Fruit fly (Drosophila melanogaster) whole organism, embryonic: ENCODE results near the gene CCAP.

Experiments
- Bdp1 ChIP-seq: fragments of 200-800 bp; sonication (Bioruptor generic); optimal IDR thresholded peaks from 3 replicates; lab custom pipeline; 2016; ENCODE audit warnings: missing biosample characterization, missing genetic modification characterization
- Blimp-1 ChIP-seq: fragments of 200-800 bp; sonication (Bioruptor generic); optimal IDR thresholded peaks from 3 replicates; lab custom pipeline; 2018; ENCODE audit warnings: missing biosample characterization, missing genetic modification characterization, mild to moderate bottlenecking, moderate library complexity, missing genetic modification reagents
- C15 ChIP-seq: fragments of 200-800 bp; sonication (Bioruptor generic); IDR thresholded peaks from 3 replicates; pipeline ENCODE4 v1.3.6; 2022; ENCODE audit warnings: missing biosample characterization, missing genetic modification characterization
- CG10366 ChIP-seq: fragments of 200-800 bp; sonication (Bioruptor generic); IDR thresholded peaks from 2 replicates; pipeline ENCODE4 v1.3.6; 2022; ENCODE audit warnings: missing biosample characterization, missing genetic modification characterization
- CG10959 ChIP-seq: fragments of 200-800 bp; sonication (Bioruptor generic); IDR thresholded peaks from 2 replicates; pipeline ENCODE4 v1.3.6; 2022; ENCODE audit warnings: missing biosample characterization, missing genetic modification characterization
- CG11723 ChIP-seq: fragments of 200-800 bp; sonication (Bioruptor generic); optimal IDR thresholded peaks from 2 replicates; lab custom pipeline; 2017; ENCODE audit warnings: missing biosample characterization, mild to moderate bottlenecking, missing genetic modification characterization
- CG12071 ChIP-seq: fragments of 200-800 bp; sonication (Bioruptor generic); optimal IDR thresholded peaks from 3 replicates; lab custom pipeline; 2018; ENCODE audit warnings: missing biosample characterization, mild to moderate bottlenecking, missing genetic modification characterization
- CG14014 ChIP-seq: fragments of 200-800 bp; sonication (Bioruptor generic); IDR thresholded peaks from 2 replicates; pipeline ENCODE4 v1.3.6; 2022; ENCODE audit warnings: missing biosample characterization, missing genetic modification characterization
- CG15696 ChIP-seq: fragments of 200-800 bp; sonication (Bioruptor generic); optimal IDR thresholded peaks from 2 replicates; lab custom pipeline; 2019; ENCODE audit warnings: missing biosample characterization, mild to moderate bottlenecking, missing genetic modification characterization, moderate library complexity
- CG17385 ChIP-seq: fragments of 200-800 bp; sonication (Bioruptor generic); optimal IDR thresholded peaks from 3 replicates; lab custom pipeline; 2018; ENCODE audit warnings: missing biosample characterization, mild to moderate bottlenecking, missing genetic modification characterization
- CG18764 ChIP-seq: fragments of 200-800 bp; sonication (Bioruptor generic); optimal IDR thresholded peaks from 3 replicates; lab custom pipeline; 2016; ENCODE audit warnings: missing biosample characterization, missing genetic modification characterization
- CG30403 ChIP-seq: fragments of 200-800 bp; sonication (Bioruptor generic); optimal IDR thresholded peaks from 3 replicates; lab custom pipeline; 2016; ENCODE audit warnings: missing biosample characterization, missing genetic modification characterization
- CG3163 ChIP-seq: fragments of 200-800 bp; sonication (Bioruptor generic); optimal IDR thresholded peaks from 3 replicates; lab custom pipeline; 2016; ENCODE audit warnings: missing biosample characterization, missing genetic modification characterization
- CG32767 ChIP-seq: fragments of 200-800 bp; sonication (Bioruptor generic); IDR thresholded peaks from 2 replicates; pipeline ENCODE4 v1.3.6; 2022; ENCODE audit warnings: missing biosample characterization, missing genetic modification characterization
- CG5953 ChIP-seq: fragments of 200-800 bp; sonication (Bioruptor generic); IDR thresholded peaks from 2 replicates; pipeline ENCODE4 v1.3.6; 2022; ENCODE audit warnings: missing biosample characterization, missing genetic modification characterization
- CG8290 ChIP-seq, 3 experiments: fragments of 200-800 bp; sonication (Bioruptor generic); optimal IDR thresholded peaks; 2 replicates each; lab custom pipeline; 2016 to 2019; ENCODE audit warnings: missing biosample characterization in 3 of 3, missing genetic modification characterization in 3 of 3, mild to moderate bottlenecking in 2 of 3, moderate library complexity in 1 of 3
- CG8924 ChIP-seq: fragments of 200-800 bp; optimal IDR thresholded peaks from 3 replicates; lab custom pipeline; 2019; ENCODE audit warnings: missing biosample characterization, mild to moderate bottlenecking, missing genetic modification characterization, moderate library complexity
- CG9437 ChIP-seq: fragments of 200-800 bp; sonication (Bioruptor generic); optimal IDR thresholded peaks from 2 replicates; lab custom pipeline; 2018; ENCODE audit warnings: missing biosample characterization, mild to moderate bottlenecking, missing genetic modification characterization
- CG9817 ChIP-seq: fragments of 200-800 bp; sonication (Bioruptor generic); optimal IDR thresholded peaks from 2 replicates; lab custom pipeline; 2018; ENCODE audit warnings: missing biosample characterization, mild to moderate bottlenecking, missing genetic modification characterization, moderate library complexity
- CkIIα-i1 ChIP-seq: fragments of 200-800 bp; sonication (Bioruptor generic); IDR thresholded peaks from 2 replicates; pipeline ENCODE4 v1.3.6; 2022; ENCODE audit warnings: missing biosample characterization, missing genetic modification characterization
- D ChIP-seq, 2 experiments: fragments of 200-800 bp in 1 of 2; fragments of >200 bp in 1 of 2; sonication (Bioruptor generic) in 1 of 2; optimal IDR thresholded peaks; 2 replicates in 1 of 2; 3 replicates in 1 of 2; lab custom pipeline; 2017; ENCODE audit warnings: mild to moderate bottlenecking in 1 of 2, missing biosample characterization in 1 of 2, missing genetic modification characterization in 1 of 2, missing genetic modification reagents in 1 of 2
- HLH3B ChIP-seq: fragments of 200-800 bp; sonication (Bioruptor generic); IDR thresholded peaks from 2 replicates; pipeline ENCODE4 v1.3.6; 2022; ENCODE audit warnings: missing biosample characterization, missing genetic modification characterization
- Hmr ChIP-seq: fragments of 200-800 bp; sonication (Bioruptor generic); optimal IDR thresholded peaks from 3 replicates; lab custom pipeline; 2017; ENCODE audit warnings: mild to moderate bottlenecking, missing biosample characterization, missing genetic modification reagents, missing genetic modification characterization
- NFAT ChIP-seq: fragments of 200-800 bp; sonication (Bioruptor generic); IDR thresholded peaks from 2 replicates; pipeline ENCODE4 v1.3.6; 2022; ENCODE audit warnings: missing biosample characterization, missing genetic modification characterization
- Oli ChIP-seq: fragments of 200-800 bp; sonication (Bioruptor generic); optimal IDR thresholded peaks from 2 replicates; lab custom pipeline; 2018; ENCODE audit warnings: missing biosample characterization, mild to moderate bottlenecking, missing genetic modification characterization, moderate library complexity
- Rx ChIP-seq: fragments of 200-800 bp; sonication (Bioruptor generic); IDR thresholded peaks from 2 replicates; pipeline ENCODE4 v1.3.6; 2022; ENCODE audit warnings: missing biosample characterization, missing genetic modification characterization
- Sin3A ChIP-seq: fragments of >200 bp; optimal IDR thresholded peaks from 2 replicates; lab custom pipeline; 2018
- Ssrp ChIP-seq: fragments of 200-800 bp; sonication (Bioruptor generic); optimal IDR thresholded peaks from 2 replicates; lab custom pipeline; 2018; ENCODE audit warnings: missing biosample characterization, mild to moderate bottlenecking, missing genetic modification characterization, moderate library complexity
- Xrp1 ChIP-seq: fragments of 200-800 bp; sonication (Bioruptor generic); IDR thresholded peaks from 2 replicates; pipeline ENCODE4 v1.3.6; 2022; ENCODE audit warnings: missing biosample characterization, missing genetic modification characterization
- ase ChIP-seq: fragments of 200-800 bp; sonication (Bioruptor generic); IDR thresholded peaks from 3 replicates; pipeline ENCODE4 v1.3.6; 2022; ENCODE audit warnings: missing biosample characterization, missing genetic modification characterization
- az2 ChIP-seq: fragments of 200-800 bp; sonication (Bioruptor generic); optimal IDR thresholded peaks from 3 replicates; lab custom pipeline; 2016; ENCODE audit warnings: missing biosample characterization, missing genetic modification characterization
- cas ChIP-seq: fragments of 200-800 bp; sonication (Bioruptor generic); IDR thresholded peaks from 2 replicates; pipeline ENCODE4 v1.3.6; 2022; ENCODE audit warnings: missing biosample characterization, missing genetic modification characterization
- cg ChIP-seq: fragments of 200-800 bp; sonication (Bioruptor generic); optimal IDR thresholded peaks from 3 replicates; lab custom pipeline; 2019; ENCODE audit warnings: missing biosample characterization, mild to moderate bottlenecking, missing genetic modification characterization, moderate library complexity
- chif ChIP-seq, 2 experiments: fragments of 200-800 bp; sonication (Bioruptor generic); optimal IDR thresholded peaks; 3 replicates each; lab custom pipeline; 2016; ENCODE audit warnings: missing biosample characterization in 2 of 2, missing genetic modification characterization in 2 of 2
- ci ChIP-seq: fragments of 200-800 bp; sonication (Bioruptor generic); IDR thresholded peaks from 3 replicates; pipeline ENCODE4 v1.3.6; 2022; ENCODE audit warnings: missing biosample characterization, missing genetic modification characterization
- croc ChIP-seq: fragments of 200-800 bp; sonication (Bioruptor generic); conservative IDR thresholded peaks from 3 replicates; pipeline ENCODE4 v1.3.6; 2022; ENCODE audit warnings: missing biosample characterization, missing genetic modification characterization
- her ChIP-seq: fragments of 200-800 bp; sonication (Bioruptor generic); optimal IDR thresholded peaks from 2 replicates; lab custom pipeline; 2016; ENCODE audit warnings: missing biosample characterization, missing genetic modification characterization
- jumu ChIP-seq: fragments of 200-800 bp; sonication (Bioruptor generic); optimal IDR thresholded peaks from 3 replicates; lab custom pipeline; 2016; ENCODE audit warnings: missing biosample characterization, missing genetic modification characterization
- kay ChIP-seq: fragments of 200-800 bp; sonication (Bioruptor generic); optimal IDR thresholded peaks from 2 replicates; lab custom pipeline; 2016; ENCODE audit warnings: missing biosample characterization, missing genetic modification characterization
- lab ChIP-seq: fragments of 200-800 bp; sonication (Bioruptor generic); optimal IDR thresholded peaks from 3 replicates; lab custom pipeline; 2017; ENCODE audit warnings: missing biosample characterization, missing genetic modification characterization, mild to moderate bottlenecking, moderate library complexity, missing genetic modification reagents
- lbe ChIP-seq: fragments of 200-800 bp; sonication (Bioruptor generic); optimal IDR thresholded peaks from 2 replicates; lab custom pipeline; 2016; ENCODE audit warnings: missing biosample characterization, mild to moderate bottlenecking, missing genetic modification characterization
- mam ChIP-seq: fragments of 200-800 bp; sonication (Bioruptor generic); optimal IDR thresholded peaks from 3 replicates; lab custom pipeline; 2016; ENCODE audit warnings: missing biosample characterization, missing genetic modification characterization
- nerfin-1 ChIP-seq: fragments of 200-800 bp; sonication (Bioruptor generic); optimal IDR thresholded peaks from 3 replicates; lab custom pipeline; 2019; ENCODE audit warnings: missing biosample characterization, mild to moderate bottlenecking, missing genetic modification characterization, moderate library complexity
- nom ChIP-seq: fragments of 200-800 bp; sonication (Bioruptor generic); optimal IDR thresholded peaks from 2 replicates; lab custom pipeline; 2017; ENCODE audit warnings: missing biosample characterization, missing genetic modification characterization, mild to moderate bottlenecking, moderate library complexity, missing genetic modification reagents
- otp ChIP-seq: fragments of 200-800 bp; sonication (Bioruptor generic); IDR thresholded peaks from 3 replicates; pipeline ENCODE4, ENCODE4 v1.3.6; 2022; ENCODE audit warnings: missing biosample characterization, missing genetic modification characterization
- psq ChIP-seq: fragments of 200-800 bp; sonication (Bioruptor generic); optimal IDR thresholded peaks from 2 replicates; lab custom pipeline; 2017; ENCODE audit warnings: missing biosample characterization, missing genetic modification characterization
- row ChIP-seq: fragments of 200-800 bp; sonication (Bioruptor generic); IDR thresholded peaks from 3 replicates; pipeline ENCODE4 v1.3.6; 2022; ENCODE audit warnings: missing biosample characterization, missing genetic modification characterization
- scrt ChIP-seq: fragments of 200-800 bp; sonication (Bioruptor generic); optimal IDR thresholded peaks from 2 replicates; lab custom pipeline; 2018; ENCODE audit warnings: missing biosample characterization, mild to moderate bottlenecking, missing genetic modification characterization, moderate library complexity
- wdn ChIP-seq: fragments of 200-800 bp; sonication (Bioruptor generic); IDR thresholded peaks from 2 replicates; pipeline ENCODE4 v1.3.6; 2022; ENCODE audit warnings: missing biosample characterization, missing genetic modification characterization
- zfh1 ChIP-seq: fragments of 200-800 bp; sonication (Bioruptor generic); IDR thresholded peaks from 3 replicates; pipeline ENCODE4 v1.3.6; 2022; ENCODE audit warnings: missing biosample characterization, missing genetic modification characterization

The CCAP gene

dm6 chr3R:22664274-22664673, 37.6 kb downstream of the CCAP start (continued):
- TF ChIP-seq CG9437 (GFP tag; lab: Kevin White, UChicago): no peak
- TF ChIP-seq HLH3B (GFP tag; lab: Robert Waterston, UW): peak; percentile 68
- TF ChIP-seq wdn (GFP tag; lab: Robert Waterston, UW): 0 out of 2 replicates have a peak, but pooled peaks have one; percentile 27
- no peak for TF ChIP-seq CkIIα-i1 (GFP tag; lab: Robert Waterston, UW)
- peak; percentile 26 for TF ChIP-seq CG12071 (GFP tag; lab: Kevin White, UChicago)
- TF ChIP-seq zfh1 (GFP tag; lab: Robert Waterston, UW): peak; percentile 68; the same call in 2 of the 3 replicates
- no peak for TF ChIP-seq C15 (GFP tag; lab: Robert Waterston, UW)
- TF ChIP-seq nom (GFP tag; lab: Kevin White, UChicago): no peak
- TF ChIP-seq Hmr (GFP tag; lab: Kevin White, UChicago): peak; percentile 14
- peak; percentile 7 for TF ChIP-seq CG8924 (tag; lab: Kevin White, UChicago)
- TF ChIP-seq CG14014 (GFP tag; lab: Robert Waterston, UW): 0 out of 2 replicates have a peak, but pooled peaks have one; percentile 52
- TF ChIP-seq Rx (GFP tag; lab: Robert Waterston, UW): peak; percentile 61; the same call in 1 of the 2 replicates
- TF ChIP-seq CG30403 (GFP tag; lab: Kevin White, UChicago): peak; percentile 55
- peak; percentile 41 for TF ChIP-seq her (GFP tag; lab: Kevin White, UChicago)
- peak; percentile 86 for TF ChIP-seq ci (GFP tag; lab: Robert Waterston, UW)
- peak; percentile 11 to 52 for TF ChIP-seq chif (GFP tag; optimal IDR thresholded peaks at IDR 0.05; lab: Kevin White, UChicago)
- TF ChIP-seq CG18764 (GFP tag; lab: Kevin White, UChicago): no peak
- TF ChIP-seq CG17385: peak; percentile 38
- TF ChIP-seq cas (GFP tag; lab: Robert Waterston, UW): no peak
- TF ChIP-seq CG3163: no peak
- TF ChIP-seq CG15696 (tag; lab: Kevin White, UChicago): no peak
- 0 out of 2 replicates have a peak, but pooled peaks have one; percentile 43 for TF ChIP-seq CG10959 (GFP tag; lab: Robert Waterston, UW)
- TF ChIP-seq psq (GFP tag; lab: Kevin White, UChicago): no peak
- TF ChIP-seq CG9817 (tag; lab: Kevin White, UChicago): peak; percentile 28
- TF ChIP-seq Oli (tag; lab: Kevin White, UChicago): peak; percentile 54
- peak; percentile 65; the same call in 2 of the 3 replicates for TF ChIP-seq otp (GFP tag; lab: Robert Waterston, UW)
- peak; percentile 17 for TF ChIP-seq jumu (GFP tag; lab: Kevin White, UChicago)
- TF ChIP-seq mam: peak; percentile 27
- 0 out of 3 replicates have a peak, but pooled peaks have one; percentile 12 for TF ChIP-seq ase (GFP tag; lab: Robert Waterston, UW)
- peak; percentile 41; the same call in 1 of the 2 replicates for TF ChIP-seq NFAT (GFP tag; lab: Robert Waterston, UW)
- no peak for TF ChIP-seq D (optimal IDR thresholded peaks at IDR 0.05; lab: Kevin White, UChicago)
- TF ChIP-seq D (GFP tag; optimal IDR thresholded peaks at IDR 0.05; lab: Kevin White, UChicago): peak; percentile 29
- TF ChIP-seq cg (GFP tag; lab: Kevin White, UChicago): no peak
- TF ChIP-seq CG10366: peak; percentile 59
- peak; percentile 69 for TF ChIP-seq row
- TF ChIP-seq Blimp-1: peak; percentile 63
- TF ChIP-seq Ssrp (tag; lab: Kevin White, UChicago): peak; percentile 48
- peak; percentile 48 for TF ChIP-seq az2 (GFP tag; lab: Kevin White, UChicago)
- peak; percentile 41 for TF ChIP-seq lab (GFP tag; lab: Kevin White, UChicago)
- TF ChIP-seq Sin3A: no peak
- no peak for TF ChIP-seq CG8290 (GFP tag; optimal IDR thresholded peaks at IDR 0.05; lab: Kevin White, UChicago)
- TF ChIP-seq CG8290 (tag; optimal IDR thresholded peaks at IDR 0.05; lab: Kevin White, UChicago): peak in 1 of 2 experiments; percentile 33
- TF ChIP-seq nerfin-1 (tag; lab: Kevin White, UChicago): no peak
- no peak for TF ChIP-seq scrt (GFP tag; lab: Kevin White, UChicago)
- TF ChIP-seq CG11723 (GFP tag; lab: Kevin White, UChicago): no peak
- TF ChIP-seq CG5953 (GFP tag; lab: Robert Waterston, UW): 0 out of 2 replicates have a peak, but pooled peaks have one; percentile 38
- TF ChIP-seq kay (GFP tag; lab: Kevin White, UChicago): no peak
- peak; percentile 20; the same call in 2 of the 3 replicates for TF ChIP-seq croc
- no peak for TF ChIP-seq lbe
- TF ChIP-seq Bdp1 (GFP tag; lab: Kevin White, UChicago): no peak
- TF ChIP-seq Xrp1 (GFP tag; lab: Robert Waterston, UW): peak; percentile 37; the same call in 1 of the 2 replicates
- 0 out of 2 replicates have a peak, but pooled peaks have one; percentile 25 for TF ChIP-seq CG32767 (GFP tag; lab: Robert Waterston, UW)
